Worm (Caenorhabditis elegans): ENCODE results near the gene R08C7.4.
A peak's percentile ranks its signal among the peaks of the same experiment; 100 is the strongest.

R08C7.4 gene

ce11 chrIV:4468046-4468727, 33.4 kb downstream of the R08C7.4 start (continued):
- peak; percentile 33 for TF ChIP-seq spr-1 (tag; optimal IDR thresholded peaks at IDR 0.05)
- 0 out of 2 replicates have a peak, but pooled peaks have one; percentile 40 for TF ChIP-seq Y105C5A.15 (GFP tag; IDR thresholded peaks at IDR 0.05)
- no peak for TF ChIP-seq ceh-28 (tag; optimal IDR thresholded peaks at IDR 0.05)
- TF ChIP-seq mxl-3 (GFP tag; optimal IDR thresholded peaks at IDR 0.05) = peak; percentile 31
- TF ChIP-seq aha-1 (tag) = peak; percentile 30
- TF ChIP-seq nhr-11 (tag; optimal IDR thresholded peaks at IDR 0.05) = peak; percentile 14
- TF ChIP-seq php-3 (GFP tag; IDR thresholded peaks at IDR 0.05) = 0 out of 2 replicates have a peak, but pooled peaks have one; percentile 31
- peak; percentile 51 for TF ChIP-seq nhr-48 (tag; optimal IDR thresholded peaks at IDR 0.05)
- TF ChIP-seq mep-1 (tag; optimal IDR thresholded peaks at IDR 0.05) = peak; percentile 72
- TF ChIP-seq ama-1 (optimal IDR thresholded peaks at IDR 0.05) = peak; percentile 99
- 0 out of 2 replicates have a peak, but pooled peaks have one; percentile 28 for TF ChIP-seq egl-43 (GFP tag; IDR thresholded peaks at IDR 0.05)
- TF ChIP-seq Y75B8A.6 (GFP tag; IDR thresholded peaks at IDR 0.05) = peak; percentile 3; the same call in 1 of the 2 replicates
- no peak for TF ChIP-seq attf-4 (tag; optimal IDR thresholded peaks at IDR 0.05)
- TF ChIP-seq lsy-2 (tag; optimal IDR thresholded peaks at IDR 0.05) = peak; percentile 33 to 72
- 0 out of 4 replicates have a peak, but pooled peaks of 1 of the 2 experiments have one; percentile 7 for TF ChIP-seq madf-5 (GFP tag; IDR thresholded peaks at IDR 0.05)
- TF ChIP-seq unc-39 (tag; optimal IDR thresholded peaks at IDR 0.05) = no peak
- peak; percentile 21 for TF ChIP-seq Y5F2A.4 (GFP tag; optimal IDR thresholded peaks at IDR 0.05)
- 0 out of 2 replicates have a peak, but pooled peaks have one; percentile 6 for TF ChIP-seq nhr-42 (GFP tag; IDR thresholded peaks at IDR 0.05)
- TF ChIP-seq zip-2 (tag; optimal IDR thresholded peaks at IDR 0.05) = peak; percentile 29
- 0 out of 2 replicates have a peak, but pooled peaks have one; percentile 48 for TF ChIP-seq ctbp-1 (GFP tag; IDR thresholded peaks at IDR 0.05)
- TF ChIP-seq lin-38 (GFP tag; IDR thresholded peaks at IDR 0.05) = peak; percentile 65
- peak in 1 of 2 experiments; percentile 61 for TF ChIP-seq daf-16 (GFP tag; optimal IDR thresholded peaks at IDR 0.05)
- peak; percentile 77 for TF ChIP-seq daf-16 (tag; optimal IDR thresholded peaks at IDR 0.05)
- TF ChIP-seq nhr-102 (tag; optimal IDR thresholded peaks at IDR 0.05) = peak; percentile 60
- no peak for TF ChIP-seq saeg-2 (GFP tag; IDR thresholded peaks at IDR 0.05)
- 0 out of 2 replicates have a peak, but pooled peaks have one; percentile 4 for TF ChIP-seq vab-7 (GFP tag; IDR thresholded peaks at IDR 0.05)

ce11 chrIV:4469055-4469454, 34.2 kb downstream of the R08C7.4 start:
- TF ChIP-seq ama-1 (optimal IDR thresholded peaks at IDR 0.05) = peak; percentile 41
- no peak for TF ChIP-seq nhr-111 (GFP tag; optimal IDR thresholded peaks at IDR 0.05)
- TF ChIP-seq Y75B8A.6 (GFP tag; IDR thresholded peaks at IDR 0.05) = 0 out of 2 replicates have a peak, but pooled peaks have one; percentile 35
- TF ChIP-seq skn-1 (tag; optimal IDR thresholded peaks at IDR 0.05) = no peak
- TF ChIP-seq Y5F2A.4 (GFP tag; optimal IDR thresholded peaks at IDR 0.05) = no peak
- TF ChIP-seq aha-1 (tag) = peak; percentile 73

DNA sequence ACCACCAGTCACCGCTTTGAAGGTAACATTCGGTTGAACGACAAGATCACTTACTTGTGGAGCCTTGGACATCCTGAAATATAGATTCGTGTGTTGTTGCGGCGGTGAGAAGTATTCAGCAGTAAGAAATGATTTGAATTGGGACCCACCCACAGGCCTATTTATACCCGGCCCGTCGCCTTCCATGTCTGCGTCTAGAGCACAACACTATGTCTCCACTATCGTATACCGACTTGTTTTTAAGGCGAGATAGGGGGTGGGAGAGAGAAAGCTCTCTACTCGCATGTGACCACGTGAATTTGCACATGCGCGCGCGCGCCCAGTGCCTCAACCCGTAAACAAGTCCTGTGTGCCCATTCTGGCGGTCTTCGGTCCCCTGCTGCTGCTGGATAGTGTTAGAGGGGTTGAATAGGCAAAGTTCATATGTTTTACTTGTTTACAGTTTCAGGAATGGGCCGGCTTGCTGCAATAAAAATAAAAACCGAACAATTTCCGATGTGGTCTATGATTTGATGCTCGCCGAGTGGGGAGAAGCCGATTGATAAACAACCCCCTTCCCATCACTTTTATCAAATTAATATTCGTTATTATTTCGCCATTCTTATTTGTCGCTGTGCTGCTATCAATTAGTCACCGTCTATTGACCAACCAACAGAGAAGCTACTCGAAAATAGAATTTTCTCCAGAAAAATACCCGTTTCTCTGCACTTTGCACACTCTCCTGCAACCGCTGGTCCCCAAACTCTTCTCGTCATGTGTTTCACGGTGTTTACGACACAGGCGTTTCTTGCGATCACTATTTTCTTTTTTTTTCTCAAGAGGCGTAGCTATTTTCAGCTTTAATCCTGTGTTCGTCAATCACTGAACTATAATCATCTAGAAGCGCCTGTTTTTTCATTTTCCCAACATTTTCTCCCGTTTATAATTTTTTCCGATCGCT, 35.2 kb downstream of the R08C7.4 start:
- peak; percentile 96 for TF ChIP-seq aha-1 (tag)
- peak; percentile 82 for TF ChIP-seq dmd-6 (GFP tag; IDR thresholded peaks at IDR 0.05)
- TF ChIP-seq php-3 (GFP tag; IDR thresholded peaks at IDR 0.05) = peak; percentile 45
- peak; percentile 25; the same call in 1 of the 2 replicates for TF ChIP-seq lin-1 (GFP tag; IDR thresholded peaks at IDR 0.05)
- TF ChIP-seq nhr-111 (GFP tag; optimal IDR thresholded peaks at IDR 0.05) = no peak
- TF ChIP-seq D1046.2 (GFP tag; IDR thresholded peaks at IDR 0.05) = no peak
- TF ChIP-seq tag-97 (GFP tag; IDR thresholded peaks at IDR 0.05) = no peak
- TF ChIP-seq sdz-12 (GFP tag; optimal IDR thresholded peaks at IDR 0.05) = no peak
- no peak for TF ChIP-seq zag-1 (tag; optimal IDR thresholded peaks at IDR 0.05)
- no peak for TF ChIP-seq ZK546.5 (tag; optimal IDR thresholded peaks at IDR 0.05)
- TF ChIP-seq snpc-4 (tag; optimal IDR thresholded peaks at IDR 0.05) = no peak
- TF ChIP-seq F49E8.2 (tag; optimal IDR thresholded peaks at IDR 0.05; ENCODE audit: borderline replicate concordance) = no peak
- no peak for TF ChIP-seq Y5F2A.4 (GFP tag; optimal IDR thresholded peaks at IDR 0.05)
- TF ChIP-seq zfp-3 (GFP tag; conservative IDR thresholded peaks at IDR 0.05) = peak; percentile 65
- no peak for TF ChIP-seq egl-43 (GFP tag; IDR thresholded peaks at IDR 0.05)
- TF ChIP-seq ztf-11 (tag; optimal IDR thresholded peaks at IDR 0.05) = no peak
- TF ChIP-seq attf-4 (tag; optimal IDR thresholded peaks at IDR 0.05) = no peak
- TF ChIP-seq daf-19 (GFP tag; conservative IDR thresholded peaks at IDR 0.05) = no peak; the same call in 1 of the 2 replicates
- peak; percentile 40 for TF ChIP-seq nhr-6 (tag; optimal IDR thresholded peaks at IDR 0.05)
- 0 out of 4 replicates have a peak, but pooled peaks of 1 of the 2 experiments have one; percentile 35 for TF ChIP-seq madf-5 (GFP tag; IDR thresholded peaks at IDR 0.05)
- peak; percentile 56 for TF ChIP-seq pha-4 (GFP tag; IDR thresholded peaks at IDR 0.05)
- TF ChIP-seq pha-4 (tag; optimal IDR thresholded peaks at IDR 0.05) = peak; percentile 12
- TF ChIP-seq zip-2 (tag; optimal IDR thresholded peaks at IDR 0.05) = no peak
- TF ChIP-seq saeg-2 (GFP tag; IDR thresholded peaks at IDR 0.05) = no peak
- TF ChIP-seq ceh-82 (tag; optimal IDR thresholded peaks at IDR 0.05) = no peak

Measured in whole organism, L4 larva.